Worm (Caenorhabditis elegans): Measurements from ENCODE around the gene mkk-4.

Gene mkk-4

ce11 chrX:10074233-10074632 lies 46.6 kb downstream of the mkk-4 start, which contains the start of gene ZC373.5:
TSS of gene ZC373.5 (minus strand) at chrX:10074391.
- no peak for TF ChIP-seq ceh-39 (tag; optimal IDR thresholded peaks at IDR 0.05)

ce11 chrX:10074988-10075387 lies 47.3 kb downstream of the mkk-4 start, which contains the start of gene dao-4:
TSS of gene dao-4 (plus strand) at chrX:10075288.
- TF ChIP-seq blmp-1 (tag; optimal IDR thresholded peaks at IDR 0.05) (no peak), snpc-4 (tag; optimal IDR thresholded peaks at IDR 0.05) (no peak), lin-13 (tag; optimal IDR thresholded peaks at IDR 0.05) (no peak), lsy-2 (tag; optimal IDR thresholded peaks at IDR 0.05) (no peak), ceh-83 (GFP tag; optimal IDR thresholded peaks at IDR 0.05) (no peak), mep-1 (tag; optimal IDR thresholded peaks at IDR 0.05) (no peak), ces-1 (GFP tag; optimal IDR thresholded peaks at IDR 0.05) (no peak), sptf-1 (tag; optimal IDR thresholded peaks at IDR 0.05) (no peak), unc-120 (tag; optimal IDR thresholded peaks at IDR 0.05; ENCODE audit: poor library complexity, severe bottlenecking) (no peak)

ce11 chrX:10076334-10076733 lies 48.7 kb downstream of the mkk-4 start:
- TF ChIP-seq nhr-76 (tag; optimal IDR thresholded peaks at IDR 0.05) (no peak), ces-1 (GFP tag; optimal IDR thresholded peaks at IDR 0.05) (no peak), bed-3 (GFP tag; optimal IDR thresholded peaks at IDR 0.05) (no peak), tbx-8 (GFP tag; optimal IDR thresholded peaks at IDR 0.05) (no peak), nhr-2 (tag; optimal IDR thresholded peaks at IDR 0.05) (no peak), nhr-28 (tag; optimal IDR thresholded peaks at IDR 0.05) (no peak), flh-1 (GFP tag; optimal IDR thresholded peaks at IDR 0.05) (no peak)

DNA sequence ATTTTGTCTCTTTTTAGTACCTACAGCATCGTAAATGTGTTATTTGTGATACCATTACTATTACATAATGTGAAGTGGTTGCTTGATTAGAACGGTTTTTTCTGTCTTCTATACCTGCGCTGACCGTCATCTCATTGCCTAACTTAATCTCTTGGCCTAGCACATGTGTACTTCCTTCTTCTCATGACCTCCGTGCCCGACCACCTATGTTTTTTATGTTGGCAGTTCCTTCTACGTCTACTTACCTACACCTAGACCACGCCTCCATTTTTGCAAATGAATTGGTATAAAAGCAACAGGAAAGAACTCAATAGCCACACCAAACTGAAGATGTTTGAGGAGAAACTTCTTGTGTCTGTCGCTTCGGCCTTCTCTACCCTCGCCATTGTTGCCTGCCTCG lies 49.6 kb downstream of the mkk-4 start, which contains the start of gene col-176:
Gene col-176, plus strand, starts transcription at position 301 of the 400 bp plus-strand sequence.
- no peak for TF ChIP-seq elt-3 (tag; optimal IDR thresholded peaks at IDR 0.05)
- no peak for TF ChIP-seq drap-1 (GFP tag; optimal IDR thresholded peaks at IDR 0.05)
- no peak for TF ChIP-seq lsy-2 (tag; optimal IDR thresholded peaks at IDR 0.05)
- TF ChIP-seq ces-1 (GFP tag; optimal IDR thresholded peaks at IDR 0.05) = no peak
- TF ChIP-seq nhr-76 (tag; optimal IDR thresholded peaks at IDR 0.05) = no peak
- TF ChIP-seq lin-13 (tag; optimal IDR thresholded peaks at IDR 0.05) = no peak

DNA sequence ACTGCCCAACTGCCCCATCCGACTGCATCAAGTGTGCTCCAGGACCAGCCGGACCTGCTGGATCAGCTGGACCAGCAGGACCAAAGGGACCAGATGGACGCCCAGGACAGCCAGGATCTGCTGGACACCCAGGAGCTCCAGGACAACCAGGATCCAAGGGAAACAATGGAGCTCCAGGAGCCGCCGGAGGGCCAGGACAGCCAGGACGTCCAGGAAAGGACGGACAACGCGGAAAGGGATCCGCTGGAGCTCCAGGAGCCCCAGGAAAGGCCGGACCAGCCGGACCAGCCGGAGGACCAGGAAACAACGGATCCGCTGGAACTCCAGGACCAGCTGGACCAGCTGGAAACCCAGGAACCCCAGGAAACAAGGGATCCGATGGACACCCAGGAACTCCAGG lies 50.4 kb downstream of the mkk-4 start:
- TF ChIP-seq nhr-28 (tag; optimal IDR thresholded peaks at IDR 0.05) (no peak), elt-1 (tag; optimal IDR thresholded peaks at IDR 0.05; ENCODE audit: borderline replicate concordance, insufficient read depth) (no peak), sptf-1 (tag; optimal IDR thresholded peaks at IDR 0.05) (no peak), nhr-76 (tag; optimal IDR thresholded peaks at IDR 0.05) (no peak), ztf-11 (tag; optimal IDR thresholded peaks at IDR 0.05) (no peak), ceh-83 (GFP tag; optimal IDR thresholded peaks at IDR 0.05) (no peak), cnd-1 (tag; optimal IDR thresholded peaks at IDR 0.05) (no peak), flh-1 (GFP tag; optimal IDR thresholded peaks at IDR 0.05) (no peak), lin-13 (tag; optimal IDR thresholded peaks at IDR 0.05) (no peak), unc-62 (GFP tag; optimal IDR thresholded peaks at IDR 0.05) (no peak)

- TF ChIP-seq unc-39 (tag; optimal IDR thresholded peaks at IDR 0.05) (no peak), ham-2 (GFP tag; optimal IDR thresholded peaks at IDR 0.05) (no peak), tbx-8 (GFP tag; optimal IDR thresholded peaks at IDR 0.05) (no peak), ceh-83 (GFP tag; optimal IDR thresholded peaks at IDR 0.05) (no peak), sptf-1 (tag; optimal IDR thresholded peaks at IDR 0.05) (no peak), M03D4.4 (tag; optimal IDR thresholded peaks at IDR 0.05) (no peak), sem-2 (GFP tag; optimal IDR thresholded peaks at IDR 0.05) (no peak), snpc-4 (tag; optimal IDR thresholded peaks at IDR 0.05) (no peak), flh-1 (GFP tag; optimal IDR thresholded peaks at IDR 0.05) (no peak), nhr-76 (tag; optimal IDR thresholded peaks at IDR 0.05) (no peak), drap-1 (GFP tag; optimal IDR thresholded peaks at IDR 0.05) (no peak), ceh-43 (GFP tag; optimal IDR thresholded peaks at IDR 0.05) (no peak), lin-32 (GFP tag; optimal IDR thresholded peaks at IDR 0.05) (no peak), nhr-2 (tag; optimal IDR thresholded peaks at IDR 0.05) (no peak), cnd-1 (tag; optimal IDR thresholded peaks at IDR 0.05) (no peak)
Measured at ce11 chrX:10078637-10079036, 51.0 kb downstream of the mkk-4 start.

Data from whole organism, mixed stage, embryonic.